Worm (Caenorhabditis elegans): ENCODE data around the gene cav-2.

ce11 chrV:13566967-13567366, 10.1 kb downstream of the cav-2 start:
- TF ChIP-seq him-1 (tag; optimal IDR thresholded peaks at IDR 0.05) (no peak), W03F9.2 (tag; optimal IDR thresholded peaks at IDR 0.05) (no peak)

Measured in whole organism, L4/young adult.